Worm (Caenorhabditis elegans): ENCODE data around the gene C01B10.3.

The C01B10.3 gene

ce11 chrIV:6613296-6613695 lies 7.9 kb downstream of the C01B10.3 start, which contains the start of gene drh-1 (continued):
- TF ChIP-seq F55B11.4 (tag; optimal IDR thresholded peaks at IDR 0.05; ENCODE audit: borderline replicate concordance, insufficient read depth) (no peak), attf-5 (GFP tag; optimal IDR thresholded peaks at IDR 0.05) (peak; percentile 27), hlh-12 (tag; optimal IDR thresholded peaks at IDR 0.05) (no peak), D2030.7 (GFP tag; IDR thresholded peaks at IDR 0.05) (peak; percentile 36; the same call in 1 of the 2 replicates), madf-10 (tag; optimal IDR thresholded peaks at IDR 0.05) (no peak), nfya-2 (GFP tag; IDR thresholded peaks at IDR 0.05) (no peak), madf-6 (GFP tag; IDR thresholded peaks at IDR 0.05) (peak; percentile 31; the same call in 1 of the 2 replicates), ztf-18 (tag; optimal IDR thresholded peaks at IDR 0.05) (no peak), efl-1 (GFP tag; optimal IDR thresholded peaks at IDR 0.05) (no peak), zfh-2 (GFP tag; conservative IDR thresholded peaks at IDR 0.05) (no peak), ztf-22 (GFP tag; optimal IDR thresholded peaks at IDR 0.05) (no peak), lin-26 (GFP tag; IDR thresholded peaks at IDR 0.05) (no peak), mxl-1 (tag; optimal IDR thresholded peaks at IDR 0.05) (no peak), aptf-2 (GFP tag; conservative IDR thresholded peaks at IDR 0.05) (no peak), hsf-1 (GFP tag; IDR thresholded peaks at IDR 0.05) (peak; percentile 45; the same call in 1 of the 2 replicates), rpc-1 (optimal IDR thresholded peaks at IDR 0.05) (no peak), rpc-1 (tag; optimal IDR thresholded peaks at IDR 0.05) (no peak), cebp-1 (GFP tag; IDR thresholded peaks at IDR 0.05) (no peak), cebp-1 (tag; optimal IDR thresholded peaks at IDR 0.05) (no peak), F33H1.4 (GFP tag; IDR thresholded peaks at IDR 0.05) (no peak), attf-6 (GFP tag; IDR thresholded peaks at IDR 0.05) (no peak), lsl-1 (GFP tag; optimal IDR thresholded peaks at IDR 0.05) (peak; percentile 32), bed-1 (GFP tag; IDR thresholded peaks at IDR 0.05) (no peak), F23B12.7 (tag; optimal IDR thresholded peaks at IDR 0.05; ENCODE audit: insufficient read depth) (peak; percentile 16), tbx-9 (tag; optimal IDR thresholded peaks at IDR 0.05; ENCODE audit: borderline replicate concordance) (no peak), F22D6.2 (tag; optimal IDR thresholded peaks at IDR 0.05) (no peak)

- no peak for TF ChIP-seq nhr-90 (tag; optimal IDR thresholded peaks at IDR 0.05)
- no peak for TF ChIP-seq cebp-2 (GFP tag; IDR thresholded peaks at IDR 0.05)
- TF ChIP-seq madf-3 (GFP tag; IDR thresholded peaks at IDR 0.05): no peak
- peak; percentile 6 for TF ChIP-seq nhr-80 (tag; optimal IDR thresholded peaks at IDR 0.05)
These were observed 14.1 kb downstream of the C01B10.3 start for ce11 chrIV:6607059-6607458.

- TF ChIP-seq F57C9.4 (tag; optimal IDR thresholded peaks at IDR 0.05) (no peak), cebp-1 (GFP tag; IDR thresholded peaks at IDR 0.05) (no peak), cebp-1 (tag; optimal IDR thresholded peaks at IDR 0.05) (peak; percentile 5)
These were observed 14.6 kb downstream of the C01B10.3 start for ce11 chrIV:6606587-6606986.

DNA sequence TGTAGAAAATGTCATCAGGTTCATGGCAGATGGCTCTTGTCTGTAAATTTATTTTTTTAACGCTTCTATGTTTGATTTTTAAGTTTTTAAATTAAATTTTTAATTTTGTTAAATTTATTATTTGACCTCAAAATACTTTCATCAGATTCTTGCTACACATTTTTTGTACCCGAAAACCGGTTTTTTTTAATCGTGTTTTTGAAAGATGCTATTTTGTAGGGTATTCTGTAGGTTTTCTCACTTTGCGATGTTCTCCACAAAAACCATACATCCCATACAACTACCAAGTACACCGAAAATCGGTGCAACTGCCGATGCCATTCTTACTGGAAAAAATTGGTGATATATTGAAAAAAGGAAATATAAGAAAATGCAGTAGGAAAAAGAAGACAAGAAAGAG lies 15.3 kb downstream of the C01B10.3 start, which contains the start of gene nstp-2:
Gene nstp-2, minus strand, starts transcription at position 326 of the 400 bp plus-strand sequence.
- TF ChIP-seq mcd-1 (GFP tag; IDR thresholded peaks at IDR 0.05) (no peak), nhr-80 (tag; optimal IDR thresholded peaks at IDR 0.05) (no peak), lag-1 (GFP tag; IDR thresholded peaks at IDR 0.05) (no peak), nfya-1 (tag; optimal IDR thresholded peaks at IDR 0.05; ENCODE audit: borderline replicate concordance, insufficient read depth) (no peak), die-1 (tag; optimal IDR thresholded peaks at IDR 0.05) (no peak), snpc-4 (GFP tag; optimal IDR thresholded peaks at IDR 0.05) (no peak), snpc-4 (tag; optimal IDR thresholded peaks at IDR 0.05) (no peak), bed-2 (GFP tag; IDR thresholded peaks at IDR 0.05) (no peak), zim-3 (tag; optimal IDR thresholded peaks at IDR 0.05) (no peak)

All from whole organism, young adult.